Worm (Caenorhabditis elegans): ENCODE results near the gene frm-2.

ce11 chrIII:6030483-6030882, 48.6 kb upstream of the frm-2 start, which contains the start of gene ZK328.6:
- TF ChIP-seq lin-39 (tag; optimal IDR thresholded peaks at IDR 0.05), result no peak
- no peak for TF ChIP-seq zag-1 (tag; optimal IDR thresholded peaks at IDR 0.05)
- TF ChIP-seq snpc-4 (tag; optimal IDR thresholded peaks at IDR 0.05), result no peak
- no peak for TF ChIP-seq ama-1 (optimal IDR thresholded peaks at IDR 0.05)

Data from whole organism, L2 larva.